Fruit fly (Drosophila melanogaster) whole organism, embryonic: Measurements from ENCODE around the gene Dlc90F.

Experiments
- Aef1 ChIP-seq: fragments of 200-800 bp; sonication (Bioruptor generic); IDR thresholded peaks from 3 replicates; pipeline ENCODE4 v1.3.6; 2022; ENCODE audit warnings: missing biosample characterization, missing genetic modification characterization
- Atf6 ChIP-seq: fragments of 200-800 bp; sonication (Bioruptor generic); IDR thresholded peaks from 2 replicates; pipeline ENCODE4 v1.3.6; 2022; ENCODE audit warnings: missing biosample characterization, missing genetic modification characterization
- CG10209 ChIP-seq: fragments of 200-800 bp; sonication (Bioruptor generic); optimal IDR thresholded peaks from 3 replicates; lab custom pipeline; 2017; ENCODE audit warnings: missing biosample characterization, mild to moderate bottlenecking, missing genetic modification characterization, missing genetic modification reagents
- CG10267 ChIP-seq: fragments of 200-800 bp; sonication (Bioruptor generic); optimal IDR thresholded peaks from 2 replicates; lab custom pipeline; 2018; ENCODE audit warnings: missing biosample characterization, mild to moderate bottlenecking, missing genetic modification characterization, moderate library complexity
- CG10366 ChIP-seq: fragments of 200-800 bp; sonication (Bioruptor generic); IDR thresholded peaks from 2 replicates; pipeline ENCODE4 v1.3.6; 2022; ENCODE audit warnings: missing biosample characterization, missing genetic modification characterization
- CG10543 ChIP-seq: fragments of 200-800 bp; sonication (Bioruptor generic); optimal IDR thresholded peaks from 3 replicates; lab custom pipeline; 2017; ENCODE audit warnings: missing biosample characterization, mild to moderate bottlenecking, missing genetic modification characterization, moderate library complexity
- CG10565 ChIP-seq: fragments of 200-800 bp; sonication (Bioruptor generic); optimal IDR thresholded peaks from 3 replicates; lab custom pipeline; 2016; ENCODE audit warnings: missing biosample characterization, mild to moderate bottlenecking, missing genetic modification characterization
- CG10654 ChIP-seq: fragments of 200-800 bp; sonication (Bioruptor generic); optimal IDR thresholded peaks from 2 replicates; lab custom pipeline; 2016; ENCODE audit warnings: missing biosample characterization, missing genetic modification characterization
- CG11085 ChIP-seq: fragments of 200-800 bp; sonication (Bioruptor generic); IDR thresholded peaks from 2 replicates; pipeline ENCODE4 v1.3.6; 2022; ENCODE audit warnings: missing biosample characterization, missing genetic modification characterization
- CG11093 ChIP-seq: fragments of 200-800 bp; sonication (Bioruptor generic); IDR thresholded peaks from 3 replicates; pipeline ENCODE4 v1.3.6; 2022; ENCODE audit warnings: missing biosample characterization, missing genetic modification characterization
- CG11398 ChIP-seq: fragments of 200-800 bp; sonication (Bioruptor generic); optimal IDR thresholded peaks from 2 replicates; lab custom pipeline; 2016; ENCODE audit warnings: missing biosample characterization, missing genetic modification characterization
- CG11695 ChIP-seq: fragments of 200-800 bp; sonication (Bioruptor generic); IDR thresholded peaks from 3 replicates; pipeline ENCODE4 v1.3.6; 2022; ENCODE audit warnings: missing biosample characterization, missing genetic modification characterization
- CG12391 ChIP-seq: fragments of 200-800 bp; sonication (Bioruptor generic); optimal IDR thresholded peaks from 3 replicates; lab custom pipeline; 2018; ENCODE audit warnings: missing biosample characterization, mild to moderate bottlenecking, missing genetic modification characterization, moderate library complexity
- CG13296 ChIP-seq: fragments of 200-800 bp; sonication (Bioruptor generic); optimal IDR thresholded peaks from 3 replicates; lab custom pipeline; 2018; ENCODE audit warnings: missing biosample characterization, mild to moderate bottlenecking, missing genetic modification characterization
- CG14965 ChIP-seq: fragments of 200-800 bp; sonication (Bioruptor generic); optimal IDR thresholded peaks from 2 replicates; lab custom pipeline; 2016; ENCODE audit warnings: missing biosample characterization, missing genetic modification characterization, borderline replicate concordance
- CG15479 ChIP-seq: fragments of 200-800 bp; sonication (Bioruptor generic); optimal IDR thresholded peaks from 3 replicates; lab custom pipeline; 2019; ENCODE audit warnings: missing biosample characterization, mild to moderate bottlenecking, missing genetic modification characterization, moderate library complexity
- CG1602 ChIP-seq: fragments of 200-800 bp; sonication (Bioruptor generic); optimal IDR thresholded peaks from 3 replicates; lab custom pipeline; 2016; ENCODE audit warnings: missing biosample characterization, missing genetic modification characterization
- CG1603 ChIP-seq: fragments of 200-800 bp; sonication (Bioruptor generic); optimal IDR thresholded peaks from 2 replicates; lab custom pipeline; 2019; ENCODE audit warnings: missing biosample characterization, mild to moderate bottlenecking, missing genetic modification characterization, moderate library complexity
- CG2116 ChIP-seq: fragments of 200-800 bp; sonication (Bioruptor generic); optimal IDR thresholded peaks from 3 replicates; lab custom pipeline; 2018; ENCODE audit warnings: missing biosample characterization, mild to moderate bottlenecking, missing genetic modification characterization
- CG2129 ChIP-seq: fragments of 200-800 bp; sonication (Bioruptor generic); IDR thresholded peaks from 2 replicates; pipeline ENCODE4 v1.3.6; 2022; ENCODE audit warnings: missing biosample characterization, missing genetic modification characterization; ENCODE audit not compliant: partially characterized antibody
- CG30431 ChIP-seq: fragments of 200-800 bp; sonication (Bioruptor generic); optimal IDR thresholded peaks from 2 replicates; lab custom pipeline; 2017; ENCODE audit warnings: missing biosample characterization, missing genetic modification characterization
- CG34422 ChIP-seq: fragments of 200-800 bp; sonication (Bioruptor generic); IDR thresholded peaks from 3 replicates; pipeline ENCODE4 v1.3.6; 2022; ENCODE audit warnings: missing biosample characterization, missing genetic modification characterization
- CG3838 ChIP-seq: fragments of 200-800 bp; sonication (Bioruptor generic); optimal IDR thresholded peaks from 3 replicates; lab custom pipeline; 2016; ENCODE audit warnings: missing biosample characterization, missing genetic modification characterization
- CG6689 ChIP-seq: fragments of 200-800 bp; sonication (Bioruptor generic); IDR thresholded peaks from 2 replicates; pipeline ENCODE4 v1.3.6; 2022; ENCODE audit warnings: missing biosample characterization, missing genetic modification characterization
- CG8765 ChIP-seq: fragments of 200-800 bp; sonication (Bioruptor generic); IDR thresholded peaks from 2 replicates; pipeline ENCODE4 v1.3.6; 2022; ENCODE audit warnings: missing biosample characterization, missing genetic modification characterization
- Dbx ChIP-seq: fragments of 200-800 bp; sonication (Bioruptor generic); IDR thresholded peaks from 3 replicates; pipeline ENCODE4 v1.3.6; 2022; ENCODE audit warnings: missing biosample characterization, missing genetic modification characterization
- Dek ChIP-seq: fragments of 200-800 bp; sonication (Bioruptor generic); optimal IDR thresholded peaks from 3 replicates; lab custom pipeline; 2019; ENCODE audit warnings: missing biosample characterization, mild to moderate bottlenecking, missing genetic modification characterization, moderate library complexity
- Dp ChIP-seq: fragments of 200-800 bp; sonication (Bioruptor generic); optimal IDR thresholded peaks from 2 replicates; lab custom pipeline; 2018; ENCODE audit warnings: missing biosample characterization, mild to moderate bottlenecking, missing genetic modification characterization, moderate library complexity
- E2f2 ChIP-seq: fragments of 200-800 bp; sonication (Bioruptor generic); IDR thresholded peaks from 2 replicates; pipeline ENCODE4 v1.3.6; 2022; ENCODE audit warnings: missing biosample characterization, missing genetic modification characterization
- Eip74EF ChIP-seq, 2 experiments: fragments of 200-800 bp in 1 of 2; fragments of >200 bp in 1 of 2; sonication (Bioruptor generic) in 1 of 2; optimal IDR thresholded peaks; 2 replicates each; lab custom pipeline; 2017 to 2019; ENCODE audit warnings: missing biosample characterization in 2 of 2, missing genetic modification characterization in 2 of 2, mild to moderate bottlenecking in 1 of 2, moderate library complexity in 1 of 2
- H15 ChIP-seq: fragments of 200-800 bp; sonication (Bioruptor generic); IDR thresholded peaks from 3 replicates; pipeline ENCODE4 v1.3.6; 2022; ENCODE audit warnings: missing biosample characterization, missing genetic modification characterization
- HLH54F ChIP-seq: fragments of 200-800 bp; sonication (Bioruptor generic); optimal IDR thresholded peaks from 3 replicates; lab custom pipeline; 2016; ENCODE audit warnings: missing biosample characterization, missing genetic modification characterization
- Hey ChIP-seq: fragments of 200-800 bp; sonication (Bioruptor generic); optimal IDR thresholded peaks from 3 replicates; lab custom pipeline; 2018; ENCODE audit warnings: missing biosample characterization, mild to moderate bottlenecking, missing genetic modification characterization
- Mad ChIP-seq: fragments of 200-800 bp; sonication (Bioruptor generic); optimal IDR thresholded peaks from 2 replicates; lab custom pipeline; 2016; ENCODE audit warnings: missing biosample characterization, missing genetic modification characterization
- Max ChIP-seq: fragments of 200-800 bp; sonication (Bioruptor generic); optimal IDR thresholded peaks from 2 replicates; lab custom pipeline; 2016; ENCODE audit warnings: missing biosample characterization, mild to moderate bottlenecking, missing genetic modification characterization
- Nf-YA ChIP-seq: fragments of 200-800 bp; sonication (Bioruptor generic); IDR thresholded peaks from 2 replicates; pipeline ENCODE4 v1.3.6; 2022; ENCODE audit warnings: missing biosample characterization, missing genetic modification characterization
- btn ChIP-seq: fragments of 200-800 bp; sonication (Bioruptor generic); optimal IDR thresholded peaks from 2 replicates; lab custom pipeline; 2016; ENCODE audit warnings: missing biosample characterization, missing genetic modification characterization
- caup ChIP-seq: fragments of 200-800 bp; sonication (Bioruptor generic); optimal IDR thresholded peaks from 3 replicates; lab custom pipeline; 2017; ENCODE audit warnings: missing biosample characterization, mild to moderate bottlenecking, missing genetic modification characterization, moderate library complexity; ENCODE audit not compliant: severe bottlenecking
- ci ChIP-seq: fragments of 200-800 bp; sonication (Bioruptor generic); IDR thresholded peaks from 3 replicates; pipeline ENCODE4 v1.3.6; 2022; ENCODE audit warnings: missing biosample characterization, missing genetic modification characterization
- crol ChIP-seq: fragments of 200-800 bp; sonication (Bioruptor generic); IDR thresholded peaks from 2 replicates; pipeline ENCODE4 v1.3.6; 2022; ENCODE audit warnings: missing biosample characterization, missing genetic modification characterization
- danr ChIP-seq: fragments of 200-800 bp; sonication (Bioruptor generic); IDR thresholded peaks from 2 replicates; pipeline ENCODE4 v1.3.6; 2022; ENCODE audit warnings: missing biosample characterization, missing genetic modification characterization
- exex ChIP-seq: fragments of 200-800 bp; sonication (Bioruptor generic); optimal IDR thresholded peaks from 4 replicates; lab custom pipeline; 2018; ENCODE audit warnings: missing biosample characterization, mild to moderate bottlenecking, missing genetic modification characterization, moderate library complexity
- fd3F ChIP-seq: fragments of 200-800 bp; sonication (Bioruptor generic); optimal IDR thresholded peaks from 2 replicates; lab custom pipeline; 2018; ENCODE audit warnings: missing biosample characterization, mild to moderate bottlenecking, missing genetic modification characterization, moderate library complexity
- lilli ChIP-seq: fragments of 200-800 bp; sonication (Bioruptor generic); optimal IDR thresholded peaks from 3 replicates; lab custom pipeline; 2016; ENCODE audit warnings: missing biosample characterization, missing genetic modification characterization
- lola ChIP-seq, 3 experiments: fragments of >200 bp in 2 of 3; fragments of 200-800 bp in 1 of 3; sonication (Bioruptor generic) in 1 of 3; optimal IDR thresholded peaks; 2 replicates each; lab custom pipeline; 2017 to 2019; ENCODE audit warnings: missing biosample characterization in 3 of 3, missing genetic modification characterization in 3 of 3, mild to moderate bottlenecking in 1 of 3, moderate library complexity in 1 of 3
- onecut ChIP-seq: fragments of 200-800 bp; sonication (Bioruptor generic); IDR thresholded peaks from 2 replicates; pipeline ENCODE4 v1.3.6; 2022; ENCODE audit warnings: missing biosample characterization, missing genetic modification characterization
- so ChIP-seq: fragments of 200-800 bp; sonication (Bioruptor generic); IDR thresholded peaks from 3 replicates; pipeline ENCODE4 v1.3.6; 2022; ENCODE audit warnings: missing biosample characterization, missing genetic modification characterization
- sr ChIP-seq: fragments of 200-800 bp; sonication (Bioruptor generic); IDR thresholded peaks from 3 replicates; pipeline ENCODE4 v1.3.6; 2022; ENCODE audit warnings: missing biosample characterization, missing genetic modification characterization
- sug ChIP-seq: fragments of 200-800 bp; optimal IDR thresholded peaks from 2 replicates; lab custom pipeline; 2019; ENCODE audit warnings: missing biosample characterization, mild to moderate bottlenecking, missing genetic modification characterization, moderate library complexity
- tna ChIP-seq: fragments of 200-800 bp; sonication (Bioruptor generic); IDR thresholded peaks from 2 replicates; pipeline ENCODE4 v1.3.6; 2022; ENCODE audit warnings: missing biosample characterization, missing genetic modification characterization; ENCODE audit not compliant: partially characterized antibody

The Dlc90F gene

DNA sequence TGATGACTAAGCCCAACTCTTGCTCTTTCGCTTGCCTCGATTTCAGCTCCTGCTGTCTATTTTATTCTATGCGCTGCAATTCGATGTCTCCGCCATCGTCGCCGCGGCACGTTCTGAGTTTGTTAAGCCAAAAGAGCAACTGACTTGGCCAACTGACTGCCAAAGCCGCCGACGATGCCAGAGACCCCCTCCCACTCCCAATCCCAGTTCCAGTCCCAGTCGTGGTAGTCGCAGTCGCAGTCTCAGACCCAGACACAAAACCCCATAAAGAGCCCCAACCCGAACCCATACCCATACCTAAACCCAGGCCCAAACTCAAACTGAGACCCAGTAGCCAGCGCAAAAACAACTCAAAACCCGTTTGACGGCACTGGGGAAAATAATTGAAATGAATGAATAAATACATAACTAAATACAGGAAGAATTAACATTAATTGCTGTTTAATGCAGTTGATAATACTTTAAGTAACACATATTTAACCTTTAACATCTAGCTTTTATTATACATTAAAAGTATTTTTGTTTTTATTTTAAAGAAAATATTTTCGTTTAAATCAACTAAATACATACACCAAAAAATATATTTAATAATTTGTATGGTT lies 11.8 kb downstream of the Dlc90F start (continued):
- TF ChIP-seq CG15479 (GFP tag; lab: Kevin White, UChicago): no peak
- peak; percentile 18 for TF ChIP-seq CG13296 (GFP tag; lab: Kevin White, UChicago)
- no peak; the same call in 2 of the 3 replicates for TF ChIP-seq CG11695 (GFP tag; lab: Robert Waterston, UW)
- TF ChIP-seq tna (GFP tag; lab: Robert Waterston, UW): no peak
- no peak for TF ChIP-seq H15 (GFP tag; lab: Robert Waterston, UW)
- TF ChIP-seq so (GFP tag; lab: Robert Waterston, UW): no peak
- 0 out of 2 replicates have a peak, but pooled peaks have one; percentile 26 for TF ChIP-seq Atf6 (GFP tag; lab: Robert Waterston, UW)
- no peak for TF ChIP-seq CG10565 (GFP tag; lab: Kevin White, UChicago)
- TF ChIP-seq CG11398: no peak
- no peak for TF ChIP-seq Aef1 (GFP tag; lab: Robert Waterston, UW)
- no peak for TF ChIP-seq sug
- TF ChIP-seq CG8765: no peak
- TF ChIP-seq CG10209 (GFP tag; lab: Kevin White, UChicago): peak; percentile 17
- TF ChIP-seq fd3F: no peak
- peak; percentile 46 for TF ChIP-seq CG10543 (GFP tag; lab: Kevin White, UChicago)
- TF ChIP-seq CG1603 (tag; lab: Kevin White, UChicago): no peak
- TF ChIP-seq CG12391 (tag; lab: Kevin White, UChicago): no peak
- TF ChIP-seq btn (GFP tag; lab: Kevin White, UChicago): no peak
- no peak for TF ChIP-seq CG3838 (GFP tag; lab: Kevin White, UChicago)
- peak; percentile 55 for TF ChIP-seq CG10267
- no peak for TF ChIP-seq CG2129
- TF ChIP-seq Hey (tag; lab: Kevin White, UChicago): no peak
- no peak for TF ChIP-seq HLH54F
- TF ChIP-seq CG10654 (GFP tag; lab: Kevin White, UChicago): no peak
- TF ChIP-seq CG10366: no peak
- TF ChIP-seq exex: no peak
- no peak for TF ChIP-seq Eip74EF (GFP tag; optimal IDR thresholded peaks at IDR 0.05; lab: Kevin White, UChicago)
- TF ChIP-seq CG1602 (GFP tag; lab: Kevin White, UChicago): peak; percentile 10
- no peak for TF ChIP-seq Dbx (GFP tag; lab: Robert Waterston, UW)
- peak; percentile 70; the same call in 1 of the 2 replicates for TF ChIP-seq CG6689 (GFP tag; lab: Robert Waterston, UW)
- no peak for TF ChIP-seq CG2116
- no peak for TF ChIP-seq CG11093
- TF ChIP-seq lilli (GFP tag; lab: Kevin White, UChicago): peak; percentile 2
- TF ChIP-seq ci: peak; percentile 59; the same call in 1 of the 3 replicates
- TF ChIP-seq lola (GFP tag; optimal IDR thresholded peaks at IDR 0.05; lab: Kevin White, UChicago): no peak
- no peak for TF ChIP-seq Mad (GFP tag; lab: Kevin White, UChicago)
- no peak for TF ChIP-seq danr (GFP tag; lab: Robert Waterston, UW)
- TF ChIP-seq E2f2 (GFP tag; lab: Robert Waterston, UW): no peak
- TF ChIP-seq crol (GFP tag; lab: Robert Waterston, UW): peak; percentile 67
- no peak for TF ChIP-seq CG30431 (GFP tag; lab: Kevin White, UChicago)
- no peak for TF ChIP-seq Nf-YA
- TF ChIP-seq caup (GFP tag; lab: Kevin White, UChicago): no peak
- no peak for TF ChIP-seq Max (GFP tag; lab: Kevin White, UChicago)
- TF ChIP-seq onecut (GFP tag; lab: Robert Waterston, UW): no peak
- no peak for TF ChIP-seq CG34422
- no peak for TF ChIP-seq Dek (tag; lab: Kevin White, UChicago)
- TF ChIP-seq CG11085 (GFP tag; lab: Robert Waterston, UW): peak; percentile 10; the same call in 1 of the 2 replicates
- no peak for TF ChIP-seq sr (GFP tag; lab: Robert Waterston, UW)
- TF ChIP-seq CG14965 (GFP tag; lab: Kevin White, UChicago): no peak
- no peak for TF ChIP-seq Dp (GFP tag; lab: Kevin White, UChicago)
